Worm (Caenorhabditis elegans): Measurements from ENCODE around the gene ZK131.11.
"Not testable (repeated sequence)": the region's sequence is repeated elsewhere in the genome, so short reads cannot be mapped to it uniquely, and the experiment has no call there.

ZK131.11 gene

DNA sequence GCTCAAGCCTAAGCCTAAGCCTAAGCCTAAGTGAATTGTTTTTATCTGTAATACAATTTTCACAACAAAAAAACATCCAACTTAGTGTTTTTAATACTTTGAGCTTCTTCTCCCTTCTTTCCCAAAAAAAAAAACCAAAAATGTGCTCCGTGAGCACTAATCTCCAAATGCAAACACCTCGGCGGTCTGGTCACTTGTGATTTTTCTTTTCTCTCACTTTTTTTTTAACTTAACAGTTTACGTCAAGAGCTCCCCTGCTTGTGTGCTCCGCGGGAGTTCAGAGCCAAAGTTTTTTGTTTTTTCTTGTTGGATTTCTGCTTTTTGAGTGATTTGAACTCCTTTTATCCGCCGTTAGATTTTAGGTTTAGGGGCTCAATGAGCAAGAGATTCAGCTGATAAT is 14.2 kb downstream of the ZK131.11 start:
- no peak for TF ChIP-seq lsy-2 (tag; optimal IDR thresholded peaks at IDR 0.05)
- no peak for TF ChIP-seq zip-8 (tag; optimal IDR thresholded peaks at IDR 0.05)
- no peak for TF ChIP-seq lin-32 (GFP tag; optimal IDR thresholded peaks at IDR 0.05)
- TF ChIP-seq unc-39 (tag; optimal IDR thresholded peaks at IDR 0.05) = no peak
- TF ChIP-seq mab-5 (tag; optimal IDR thresholded peaks at IDR 0.05) = no peak
- no peak for TF ChIP-seq unc-120 (tag; optimal IDR thresholded peaks at IDR 0.05; ENCODE audit: poor library complexity, severe bottlenecking)
- TF ChIP-seq sem-2 (GFP tag; optimal IDR thresholded peaks at IDR 0.05) = no peak
- TF ChIP-seq snpc-4 (tag; optimal IDR thresholded peaks at IDR 0.05) = no peak
- no peak for TF ChIP-seq flh-1 (GFP tag; optimal IDR thresholded peaks at IDR 0.05)
- TF ChIP-seq blmp-1 (tag; optimal IDR thresholded peaks at IDR 0.05) = no peak
- TF ChIP-seq ham-2 (GFP tag; optimal IDR thresholded peaks at IDR 0.05) = no peak
- no peak for TF ChIP-seq ces-1 (GFP tag; optimal IDR thresholded peaks at IDR 0.05)
- no peak for TF ChIP-seq mls-2 (tag; optimal IDR thresholded peaks at IDR 0.05)
- TF ChIP-seq unc-62 (GFP tag; optimal IDR thresholded peaks at IDR 0.05) = no peak
- TF ChIP-seq nhr-2 (tag; optimal IDR thresholded peaks at IDR 0.05) = no peak
- no peak for TF ChIP-seq hlh-1 (tag; optimal IDR thresholded peaks at IDR 0.05)

DNA sequence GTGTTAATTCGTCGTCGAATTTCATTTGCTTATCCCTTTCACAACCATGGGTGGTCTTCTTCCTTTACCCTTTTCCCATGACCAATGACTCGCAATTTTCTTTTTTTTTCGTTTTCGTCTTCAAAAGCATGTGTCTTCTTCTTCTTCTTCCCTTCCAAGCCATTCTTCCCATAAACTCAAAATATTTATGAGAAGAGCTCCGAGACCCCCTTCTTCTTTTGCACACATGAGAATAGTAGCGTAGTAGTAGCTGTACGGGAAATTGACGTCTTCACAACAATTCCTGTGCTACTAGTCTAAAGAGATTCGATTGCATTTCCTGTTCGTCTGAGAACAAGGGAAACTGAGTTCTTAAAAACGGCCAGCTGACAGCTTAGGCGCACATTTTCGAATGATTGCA is 20.3 kb downstream of the ZK131.11 start:
- peak; percentile 45 for TF ChIP-seq ces-1 (GFP tag; optimal IDR thresholded peaks at IDR 0.05)
- no peak for TF ChIP-seq M03D4.4 (tag; optimal IDR thresholded peaks at IDR 0.05)

DNA sequence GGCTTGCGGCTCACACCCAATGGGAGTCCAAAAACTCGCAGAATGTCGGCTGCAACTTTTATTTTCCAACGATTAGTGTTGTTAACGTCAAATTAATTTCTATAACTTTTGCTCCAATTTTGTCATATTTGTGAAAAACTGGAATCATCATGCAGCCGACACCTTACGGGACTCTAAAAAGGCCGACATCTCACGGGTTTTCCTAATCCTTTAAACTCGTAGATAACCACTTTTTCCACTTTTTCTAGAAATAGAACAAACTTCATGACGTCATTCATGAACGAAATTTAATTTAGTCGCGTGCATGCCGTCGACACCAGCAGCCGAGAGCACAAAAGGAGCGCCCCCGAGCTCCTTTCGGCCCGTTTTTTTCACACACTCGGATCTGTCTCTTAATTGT is 21.4 kb downstream of the ZK131.11 start:
- TF ChIP-seq ces-1 (GFP tag; optimal IDR thresholded peaks at IDR 0.05) (peak; percentile 69), nhr-76 (tag; optimal IDR thresholded peaks at IDR 0.05) (no peak)

DNA sequence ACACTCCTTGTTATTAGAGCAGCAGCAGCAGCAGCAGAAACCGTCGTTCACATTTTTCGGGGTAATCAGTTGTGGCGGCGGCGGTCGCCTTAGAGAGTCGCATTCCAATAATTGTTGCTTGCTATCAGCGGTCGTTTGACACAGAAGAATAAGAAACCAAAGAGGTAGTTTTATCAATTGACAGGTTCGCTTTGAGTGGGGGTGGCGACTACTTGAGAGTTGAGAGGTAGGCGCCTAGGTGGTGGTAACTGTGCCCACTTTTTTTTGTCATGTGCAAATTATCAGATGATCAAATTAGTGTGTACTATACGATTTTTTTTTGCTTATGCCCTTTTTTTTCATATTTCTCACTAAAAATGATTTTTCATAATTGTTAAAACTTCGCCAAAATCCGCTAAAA is 21.9 kb downstream of the ZK131.11 start:
- no peak for TF ChIP-seq bed-3 (GFP tag; optimal IDR thresholded peaks at IDR 0.05)
- TF ChIP-seq sem-2 (GFP tag; optimal IDR thresholded peaks at IDR 0.05) = no peak
- no peak for TF ChIP-seq flh-1 (GFP tag; optimal IDR thresholded peaks at IDR 0.05)
- no peak for TF ChIP-seq nhr-2 (tag; optimal IDR thresholded peaks at IDR 0.05)
- TF ChIP-seq nhr-12 (tag; optimal IDR thresholded peaks at IDR 0.05) = no peak
- no peak for TF ChIP-seq pha-4 (tag; optimal IDR thresholded peaks at IDR 0.05)
- no peak for TF ChIP-seq tbx-8 (GFP tag; optimal IDR thresholded peaks at IDR 0.05)
- no peak for TF ChIP-seq mls-2 (tag; optimal IDR thresholded peaks at IDR 0.05)
- TF ChIP-seq lin-13 (tag; optimal IDR thresholded peaks at IDR 0.05) = no peak
- no peak for TF ChIP-seq nhr-237 (tag; optimal IDR thresholded peaks at IDR 0.05)
- no peak for TF ChIP-seq cnd-1 (tag; optimal IDR thresholded peaks at IDR 0.05)
- TF ChIP-seq ztf-11 (tag; optimal IDR thresholded peaks at IDR 0.05) = no peak
- no peak for TF ChIP-seq lin-32 (GFP tag; optimal IDR thresholded peaks at IDR 0.05)
- no peak for TF ChIP-seq ces-1 (GFP tag; optimal IDR thresholded peaks at IDR 0.05)
- no peak for TF ChIP-seq M03D4.4 (tag; optimal IDR thresholded peaks at IDR 0.05)
- TF ChIP-seq sptf-1 (tag; optimal IDR thresholded peaks at IDR 0.05) = no peak

DNA sequence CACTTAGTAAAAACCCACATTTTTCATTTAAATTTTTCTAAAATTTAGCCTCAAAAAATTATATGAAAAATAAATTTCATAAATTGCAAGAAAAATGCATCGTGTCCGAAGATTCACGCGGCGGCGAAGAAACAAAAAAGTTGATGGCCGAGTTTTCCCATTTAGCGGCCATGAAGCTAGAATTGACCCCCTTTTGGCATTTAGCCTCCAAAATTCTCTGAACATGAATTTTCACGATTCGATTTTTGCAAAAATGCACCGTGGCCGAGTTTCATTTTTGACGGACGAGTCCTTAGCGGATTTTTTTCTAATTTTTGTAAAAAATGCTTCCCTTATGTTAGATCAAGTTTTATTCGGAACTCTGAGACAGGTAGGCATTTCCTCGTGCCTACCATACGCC is 23.5 kb downstream of the ZK131.11 start:
- TF ChIP-seq tbx-8 (GFP tag; optimal IDR thresholded peaks at IDR 0.05) = no peak

DNA sequence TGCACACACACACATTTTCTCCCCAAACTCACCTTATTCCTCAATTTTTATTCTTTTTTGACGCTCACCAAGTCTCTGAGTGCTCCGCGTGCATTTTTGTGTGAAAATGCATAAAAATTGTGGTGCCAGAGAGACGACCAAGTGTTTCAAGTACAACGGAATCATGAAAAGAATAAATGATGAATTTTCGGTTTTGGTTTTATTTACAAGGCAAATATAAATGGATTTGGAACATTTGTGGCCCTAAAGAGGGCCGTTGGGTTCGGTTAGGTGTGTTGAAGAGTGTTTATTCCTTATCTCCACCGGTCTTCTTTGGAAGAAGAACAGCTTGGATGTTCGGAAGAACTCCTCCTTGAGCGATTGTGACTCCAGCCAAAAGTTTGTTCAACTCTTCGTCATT is 25.4 kb downstream of the ZK131.11 start:
- peak; percentile 32 for TF ChIP-seq ceh-39 (tag; optimal IDR thresholded peaks at IDR 0.05)

DNA sequence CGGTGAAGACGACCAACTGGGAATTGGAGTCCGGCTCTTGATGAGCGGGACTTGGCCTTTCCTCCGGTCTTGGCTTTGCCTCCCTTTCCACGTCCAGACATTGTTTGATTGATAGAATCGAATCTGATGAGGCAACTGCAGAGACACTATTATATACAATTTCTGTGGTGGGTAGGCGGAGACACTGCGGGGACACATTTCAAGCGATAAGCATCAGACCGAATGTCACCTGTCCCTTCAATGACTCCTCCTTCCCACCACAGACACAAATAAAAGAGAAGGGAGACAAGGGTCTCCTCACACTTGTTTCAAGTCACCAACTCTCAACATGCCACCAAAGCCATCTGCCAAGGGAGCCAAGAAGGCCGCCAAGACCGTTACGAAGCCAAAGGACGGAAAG is 26.0 kb downstream of the ZK131.11 start, which contains the start of gene his-16:
Gene his-16, minus strand, starts transcription at position 101 of the 400 bp plus-strand sequence.
- not testable (repeated sequence) for TF ChIP-seq zip-8 (tag; optimal IDR thresholded peaks at IDR 0.05); snpc-4 (tag; optimal IDR thresholded peaks at IDR 0.05); lin-32 (GFP tag; optimal IDR thresholded peaks at IDR 0.05)

DNA sequence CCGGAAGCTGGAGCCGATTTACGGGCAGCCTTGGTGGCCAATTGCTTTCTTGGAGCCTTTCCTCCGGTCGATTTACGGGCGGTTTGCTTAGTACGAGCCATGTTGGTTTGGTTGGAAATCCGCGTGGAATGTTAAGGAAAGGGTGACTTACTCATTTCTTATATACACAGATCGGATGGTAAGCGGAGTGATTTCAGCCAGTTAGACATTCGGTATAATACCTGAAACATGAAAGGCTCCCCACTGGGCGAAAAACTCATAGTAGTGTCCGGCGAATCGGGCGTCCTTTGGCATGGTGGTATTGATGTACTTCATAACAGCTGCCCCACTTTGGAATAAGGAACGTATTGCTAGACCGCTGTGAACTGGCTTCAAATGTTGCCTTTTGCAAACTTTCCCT is 36.6 kb downstream of the ZK131.11 start, which contains the start of gene his-42:
Gene his-42, minus strand, starts transcription at position 101 of the 400 bp plus-strand sequence.
- no peak for TF ChIP-seq snpc-4 (tag; optimal IDR thresholded peaks at IDR 0.05)
- TF ChIP-seq ham-2 (GFP tag; optimal IDR thresholded peaks at IDR 0.05) = no peak
- TF ChIP-seq tbx-8 (GFP tag; optimal IDR thresholded peaks at IDR 0.05) = no peak
- TF ChIP-seq ceh-83 (GFP tag; optimal IDR thresholded peaks at IDR 0.05) = no peak
- TF ChIP-seq nhr-76 (tag; optimal IDR thresholded peaks at IDR 0.05) = no peak
- TF ChIP-seq flh-1 (GFP tag; optimal IDR thresholded peaks at IDR 0.05) = no peak
- no peak for TF ChIP-seq sptf-1 (tag; optimal IDR thresholded peaks at IDR 0.05)
- TF ChIP-seq mab-5 (tag; optimal IDR thresholded peaks at IDR 0.05) = no peak
- TF ChIP-seq nhr-28 (tag; optimal IDR thresholded peaks at IDR 0.05) = no peak
- TF ChIP-seq mep-1 (tag; optimal IDR thresholded peaks at IDR 0.05) = no peak
- no peak for TF ChIP-seq pha-4 (tag; optimal IDR thresholded peaks at IDR 0.05)
- no peak for TF ChIP-seq unc-120 (tag; optimal IDR thresholded peaks at IDR 0.05; ENCODE audit: poor library complexity, severe bottlenecking)
- TF ChIP-seq hlh-1 (tag; optimal IDR thresholded peaks at IDR 0.05) = no peak
- TF ChIP-seq lsy-2 (tag; optimal IDR thresholded peaks at IDR 0.05) = no peak
- no peak for TF ChIP-seq nhr-12 (tag; optimal IDR thresholded peaks at IDR 0.05)
- TF ChIP-seq zip-8 (tag; optimal IDR thresholded peaks at IDR 0.05) = no peak
- TF ChIP-seq ceh-43 (GFP tag; optimal IDR thresholded peaks at IDR 0.05) = no peak
- no peak for TF ChIP-seq lin-13 (tag; optimal IDR thresholded peaks at IDR 0.05)
